Fruit fly (Drosophila melanogaster) whole organism, pupa: ENCODE measurements around the gene CG8112.

Experiments used
- CG8159 ChIP-seq: fragments of 200-800 bp; sonication (Bioruptor generic); optimal IDR thresholded peaks from 3 replicates; lab custom pipeline; 2018; ENCODE audit warnings: missing biosample characterization, mild to moderate bottlenecking, missing genetic modification characterization, moderate library complexity
- EcR ChIP-seq: fragments of 200-800 bp; sonication (Bioruptor generic); optimal IDR thresholded peaks from 3 replicates; lab custom pipeline; 2019; ENCODE audit warnings: missing biosample characterization, missing genetic modification characterization, mild to moderate bottlenecking, moderate library complexity, missing genetic modification reagents
- gl ChIP-seq: fragments of 200-800 bp; sonication (Bioruptor generic); optimal IDR thresholded peaks from 2 replicates; lab custom pipeline; 2018; ENCODE audit warnings: missing biosample characterization, mild to moderate bottlenecking, missing genetic modification characterization

DNA sequence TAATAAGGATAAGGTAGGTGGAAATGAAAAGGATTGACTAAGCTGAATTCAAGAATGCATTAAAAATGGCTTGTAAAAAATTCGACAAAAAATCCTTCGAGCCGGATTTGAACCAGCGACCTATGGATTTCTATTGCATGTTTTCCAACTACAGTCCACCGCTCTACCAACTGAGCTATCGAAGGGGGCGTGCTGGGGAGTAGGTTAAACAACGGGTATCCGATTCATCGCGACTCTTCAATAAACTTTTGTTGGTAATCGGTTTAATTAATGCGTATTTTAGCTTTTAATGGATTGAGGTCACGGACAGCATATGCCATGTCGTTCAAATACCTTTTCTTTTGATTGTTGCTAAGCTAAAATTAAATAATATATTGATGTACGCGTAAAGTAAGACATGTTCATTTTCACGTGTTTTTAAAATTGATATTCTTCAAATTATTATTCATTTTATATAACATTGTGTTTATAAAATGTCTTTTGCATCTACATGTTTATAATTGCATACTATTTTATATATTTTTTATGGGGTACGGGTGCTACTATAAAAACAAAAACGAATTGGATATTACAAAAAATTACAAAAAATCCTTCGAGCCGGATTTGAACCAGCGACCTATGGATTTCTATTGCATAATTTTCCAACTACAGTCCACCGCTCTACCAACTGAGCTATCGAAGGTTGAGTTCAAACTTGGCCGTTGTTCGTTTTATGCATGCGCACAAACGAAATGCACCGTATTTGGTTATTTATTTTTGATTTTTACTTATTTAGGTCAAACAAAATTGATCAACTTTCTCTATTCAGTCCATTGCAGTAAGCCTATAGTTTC lies 44.5 kb upstream of the CG8112 start:
- TF ChIP-seq EcR (GFP tag; lab: Kevin White, UChicago) (peak; percentile 28), CG8159 (tag; lab: Kevin White, UChicago) (no peak), gl (tag; lab: Kevin White, UChicago) (no peak)
